Fruit fly (Drosophila melanogaster): ENCODE measurements around the gene CG45067.
A peak's percentile ranks its signal among the peaks of the same experiment; 100 is the strongest.

The CG45067 gene

DNA sequence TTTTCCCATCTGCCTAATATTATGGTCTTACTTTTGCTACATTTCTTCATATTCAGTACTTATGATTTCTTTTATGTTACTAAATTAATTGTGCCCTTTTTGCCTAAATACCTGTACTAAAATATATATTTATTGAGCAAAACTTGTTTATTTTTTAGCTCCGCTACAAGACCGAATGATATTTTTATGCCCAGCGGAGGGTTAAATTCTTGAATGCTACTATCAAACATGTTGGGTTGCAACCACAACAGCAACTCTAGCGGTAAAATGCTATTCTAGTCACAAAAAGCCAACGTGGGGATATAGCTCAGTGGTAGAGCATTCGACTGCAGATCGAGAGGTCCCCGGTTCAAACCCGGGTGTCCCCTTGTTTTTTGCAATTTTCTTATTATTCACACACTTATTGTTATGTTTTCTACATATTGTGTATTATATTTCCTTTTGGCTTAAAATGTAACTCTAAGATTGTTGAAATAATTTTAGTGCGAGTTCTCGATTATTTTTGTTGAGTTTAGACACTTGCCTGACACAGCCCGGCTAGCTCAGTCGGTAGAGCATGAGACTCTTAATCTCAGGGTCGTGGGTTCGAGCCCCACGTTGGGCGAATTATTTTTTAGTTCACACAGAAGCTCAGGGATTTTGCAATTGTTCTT is 18.1 kb downstream of the CG45067 start (continued):
- TF ChIP-seq CG2120 (GFP tag; optimal IDR thresholded peaks at IDR 0.05) (peak; percentile 53), CG12104 (GFP tag; optimal IDR thresholded peaks at IDR 0.05) (no peak), PHDP (tag; optimal IDR thresholded peaks at IDR 0.05) (peak; percentile 20), grau (tag; optimal IDR thresholded peaks at IDR 0.05) (peak; percentile 40), eyg (GFP tag; optimal IDR thresholded peaks at IDR 0.05) (no peak), sens (GFP tag) (no peak), CG5180 (GFP tag; optimal IDR thresholded peaks at IDR 0.05) (peak; percentile 99), prd (optimal IDR thresholded peaks at IDR 0.05) (no peak), prd (GFP tag; IDR thresholded peaks at IDR 0.05) (no peak), sna (GFP tag; IDR thresholded peaks at IDR 0.05; ENCODE audit: partially characterized antibody) (peak; percentile 72), tin (GFP tag; optimal IDR thresholded peaks at IDR 0.05) (no peak), chif (GFP tag; optimal IDR thresholded peaks at IDR 0.05) (no peak), CG13123 (GFP tag; optimal IDR thresholded peaks at IDR 0.05) (no peak), CG6683 (GFP tag; optimal IDR thresholded peaks at IDR 0.05) (no peak), CG43689 (GFP tag; IDR thresholded peaks at IDR 0.05) (no peak), ato (GFP tag; IDR thresholded peaks at IDR 0.05; ENCODE audit: partially characterized antibody) (peak; percentile 93), CG42726 (GFP tag; IDR thresholded peaks at IDR 0.05; ENCODE audit: partially characterized antibody) (peak; percentile 88), Rfx (GFP tag; IDR thresholded peaks at IDR 0.05) (peak; percentile 42; the same call in 1 of the 2 replicates), cwo (GFP tag; optimal IDR thresholded peaks at IDR 0.05) (peak; percentile 43), CG13287 (GFP tag; IDR thresholded peaks at IDR 0.05; ENCODE audit: partially characterized antibody) (peak; percentile 47; the same call in 1 of the 2 replicates), mld (GFP tag; IDR thresholded peaks at IDR 0.05; ENCODE audit: partially characterized antibody) (peak; percentile 95), Sry-β (GFP tag; optimal IDR thresholded peaks at IDR 0.05) (no peak), tna (GFP tag; IDR thresholded peaks at IDR 0.05; ENCODE audit: partially characterized antibody) (peak; percentile 79), CG17568 (GFP tag; optimal IDR thresholded peaks at IDR 0.05) (no peak), CG6254 (GFP tag; optimal IDR thresholded peaks at IDR 0.05) (no peak), CG10209 (GFP tag; optimal IDR thresholded peaks at IDR 0.05) (no peak), CG9817 (tag; optimal IDR thresholded peaks at IDR 0.05) (peak; percentile 22), CG3726 (GFP tag; IDR thresholded peaks at IDR 0.05) (no peak), ci (GFP tag; IDR thresholded peaks at IDR 0.05) (peak; percentile 45; the same call in 1 of the 3 replicates), BtbVII (GFP tag; optimal IDR thresholded peaks at IDR 0.05) (no peak), HLH4C (GFP tag; IDR thresholded peaks at IDR 0.05; ENCODE audit: partially characterized antibody) (peak; percentile 85), E2f2 (GFP tag; IDR thresholded peaks at IDR 0.05) (peak; percentile 20; the same call in 1 of the 2 replicates), CG10959 (GFP tag; IDR thresholded peaks at IDR 0.05) (peak; percentile 87), row (GFP tag; IDR thresholded peaks at IDR 0.05) (peak; percentile 65; the same call in 2 of the 3 replicates), CG8765 (GFP tag; IDR thresholded peaks at IDR 0.05) (no peak), CG11085 (GFP tag; IDR thresholded peaks at IDR 0.05) (no peak), Med (GFP tag) (peak; percentile 26), CG3847 (GFP tag; IDR thresholded peaks at IDR 0.05) (0 out of 2 replicates have a peak, but pooled peaks have one; percentile 7), CG18599 (GFP tag; optimal IDR thresholded peaks at IDR 0.05) (peak; percentile 49), vnd (GFP tag; IDR thresholded peaks at IDR 0.05; ENCODE audit: partially characterized antibody) (peak; percentile 76), gem (tag; optimal IDR thresholded peaks at IDR 0.05) (peak; percentile 44), CG8290 (GFP tag; optimal IDR thresholded peaks at IDR 0.05) (no peak), CG8290 (tag; optimal IDR thresholded peaks at IDR 0.05) (no peak), Bdp1 (GFP tag; optimal IDR thresholded peaks at IDR 0.05) (peak; percentile 99), CG12391 (tag; optimal IDR thresholded peaks at IDR 0.05) (peak; percentile 53), unc-4 (GFP tag; IDR thresholded peaks at IDR 0.05; ENCODE audit: partially characterized antibody) (peak; percentile 52), CG17359 (tag; optimal IDR thresholded peaks at IDR 0.05) (peak; percentile 2), CG2678 (tag; optimal IDR thresholded peaks at IDR 0.05) (peak; percentile 53)

Measured in whole organism, embryonic.